Worm (Caenorhabditis elegans) whole organism, mixed stage, embryonic: ENCODE measurements around the gene sptl-2.
A peak's percentile ranks its signal among the peaks of the same experiment; 100 is the strongest.

Experiments
- ceh-43 ChIP-seq: fragments of 200-800 bp; sonication (Bioruptor generic); optimal IDR thresholded peaks from 2 replicates; lab custom pipeline; 2018; ENCODE audit warnings: mild to moderate bottlenecking, missing genetic modification characterization, moderate library complexity, missing compliant biosample characterization
- nhr-12 ChIP-seq: fragments of 150-350 bp; optimal IDR thresholded peaks from 2 replicates; lab custom pipeline; 2014; ENCODE audit warnings: missing biosample characterization, missing genetic modification characterization
- nhr-237 ChIP-seq: fragments of 150-350 bp; optimal IDR thresholded peaks from 2 replicates; lab custom pipeline; 2014; ENCODE audit warnings: missing biosample characterization, missing genetic modification characterization
- nhr-28 ChIP-seq: fragments of 150-350 bp; optimal IDR thresholded peaks from 2 replicates; lab custom pipeline; 2014; ENCODE audit warnings: missing biosample characterization, missing genetic modification characterization
- unc-39 ChIP-seq: fragments of 150-350 bp; optimal IDR thresholded peaks from 2 replicates; lab custom pipeline; 2014; ENCODE audit warnings: missing biosample characterization, missing genetic modification characterization
- unc-62 ChIP-seq: fragments of 150-350 bp; optimal IDR thresholded peaks from 2 replicates; lab custom pipeline; 2014; ENCODE audit warnings: missing biosample characterization, missing genetic modification reagents, missing genetic modification characterization

DNA sequence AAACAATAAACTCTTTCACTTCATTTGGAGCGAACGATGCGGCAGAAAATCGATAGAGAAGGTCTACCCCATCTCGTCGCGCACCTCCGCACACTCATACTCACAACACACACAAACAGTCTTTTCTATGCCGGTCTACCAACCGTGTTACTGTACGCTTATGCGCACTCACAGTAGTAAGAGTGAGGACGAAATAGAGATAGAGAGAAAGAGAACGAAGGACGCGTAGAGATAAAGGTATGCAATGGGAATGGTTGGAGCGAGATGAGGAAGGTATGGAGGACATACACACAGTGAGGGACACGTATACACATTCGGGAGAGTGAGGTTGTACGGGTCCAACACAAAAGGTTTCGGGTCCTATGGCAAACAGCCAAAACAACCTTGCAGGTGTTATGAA is 38.2 kb upstream of the sptl-2 start:
- TF ChIP-seq unc-39 (no peak), ceh-43 (GFP tag; lab: Kevin White, UChicago) (no peak), nhr-12 (tag; lab: Kevin White, UChicago) (no peak), nhr-237 (peak; percentile 9), nhr-28 (tag; lab: Kevin White, UChicago) (no peak), unc-62 (no peak)
